Fruit fly (Drosophila melanogaster) whole organism, embryonic: ENCODE data around the gene CG14694.

Experiments used
- Abd-B ChIP-seq: fragments of 200-800 bp; sonication (Bioruptor generic); optimal IDR thresholded peaks from 2 replicates; lab custom pipeline; 2018; ENCODE audit warnings: missing biosample characterization, mild to moderate bottlenecking, missing genetic modification characterization, moderate library complexity
- Aef1 ChIP-seq: fragments of 200-800 bp; sonication (Bioruptor generic); IDR thresholded peaks from 3 replicates; pipeline ENCODE4 v1.3.6; 2022; ENCODE audit warnings: missing biosample characterization, missing genetic modification characterization
- Awh ChIP-seq: fragments of 200-800 bp; sonication (Bioruptor generic); IDR thresholded peaks from 2 replicates; pipeline ENCODE4, ENCODE4 v1.3.6; 2022; ENCODE audit warnings: missing biosample characterization, missing genetic modification characterization
- CG10209 ChIP-seq: fragments of 200-800 bp; sonication (Bioruptor generic); optimal IDR thresholded peaks from 3 replicates; lab custom pipeline; 2017; ENCODE audit warnings: missing biosample characterization, mild to moderate bottlenecking, missing genetic modification characterization, missing genetic modification reagents
- CG11560 ChIP-seq: fragments of 200-800 bp; sonication (Bioruptor generic); IDR thresholded peaks from 3 replicates; pipeline ENCODE4 v1.3.6; 2022; ENCODE audit warnings: missing biosample characterization, missing genetic modification characterization
- CG11695 ChIP-seq: fragments of 200-800 bp; sonication (Bioruptor generic); IDR thresholded peaks from 3 replicates; pipeline ENCODE4 v1.3.6; 2022; ENCODE audit warnings: missing biosample characterization, missing genetic modification characterization
- CG12104 ChIP-seq: fragments of 200-800 bp; sonication (Bioruptor generic); optimal IDR thresholded peaks from 3 replicates; lab custom pipeline; 2016; ENCODE audit warnings: missing biosample characterization, missing genetic modification characterization
- CG12299 ChIP-seq: fragments of 200-800 bp; sonication (Bioruptor generic); optimal IDR thresholded peaks from 2 replicates; lab custom pipeline; 2018; ENCODE audit warnings: missing biosample characterization, mild to moderate bottlenecking, missing genetic modification characterization
- CG1233 ChIP-seq: fragments of 200-800 bp; sonication (Bioruptor generic); optimal IDR thresholded peaks from 4 replicates; lab custom pipeline; 2018; ENCODE audit warnings: missing biosample characterization, mild to moderate bottlenecking, missing genetic modification characterization
- CG15073 ChIP-seq: fragments of 200-800 bp; sonication (Bioruptor generic); optimal IDR thresholded peaks from 2 replicates; lab custom pipeline; 2016; ENCODE audit warnings: missing biosample characterization, missing genetic modification characterization
- CG15601 ChIP-seq: fragments of 200-800 bp; sonication (Bioruptor generic); optimal IDR thresholded peaks from 3 replicates; lab custom pipeline; 2019; ENCODE audit warnings: missing biosample characterization, mild to moderate bottlenecking, missing genetic modification characterization, moderate library complexity
- CG17385 ChIP-seq: fragments of 200-800 bp; sonication (Bioruptor generic); optimal IDR thresholded peaks from 3 replicates; lab custom pipeline; 2018; ENCODE audit warnings: missing biosample characterization, mild to moderate bottlenecking, missing genetic modification characterization
- CG1832 ChIP-seq: fragments of 200-800 bp; sonication (Bioruptor generic); optimal IDR thresholded peaks from 2 replicates; lab custom pipeline; 2017; ENCODE audit warnings: missing biosample characterization, mild to moderate bottlenecking, missing genetic modification characterization, inconsistent platforms
- CG2129 ChIP-seq: fragments of 200-800 bp; sonication (Bioruptor generic); IDR thresholded peaks from 2 replicates; pipeline ENCODE4 v1.3.6; 2022; ENCODE audit warnings: missing biosample characterization, missing genetic modification characterization; ENCODE audit not compliant: partially characterized antibody
- CG4820 ChIP-seq: fragments of 200-800 bp; sonication (Bioruptor generic); optimal IDR thresholded peaks from 3 replicates; lab custom pipeline; 2016; ENCODE audit warnings: missing biosample characterization, missing genetic modification characterization
- CG8478 ChIP-seq: fragments of >200 bp; optimal IDR thresholded peaks from 2 replicates; lab custom pipeline; 2018
- CG9817 ChIP-seq: fragments of 200-800 bp; sonication (Bioruptor generic); optimal IDR thresholded peaks from 2 replicates; lab custom pipeline; 2018; ENCODE audit warnings: missing biosample characterization, mild to moderate bottlenecking, missing genetic modification characterization, moderate library complexity
- CTCF ChIP-seq: fragments of 200-800 bp; sonication (Bioruptor generic); optimal IDR thresholded peaks from 2 replicates; lab custom pipeline; 2017; ENCODE audit warnings: missing biosample characterization, mild to moderate bottlenecking, missing genetic modification characterization, moderate library complexity
- Camta ChIP-seq: fragments of 200-800 bp; sonication (Bioruptor generic); optimal IDR thresholded peaks from 2 replicates; lab custom pipeline; 2016; ENCODE audit warnings: missing biosample characterization, missing genetic modification characterization
- Dfd ChIP-seq, 2 experiments: fragments of >200 bp; optimal IDR thresholded peaks; 2 replicates each; lab custom pipeline; 2017; ENCODE audit warnings: missing biosample characterization in 2 of 2, missing genetic modification characterization in 2 of 2
- Doc2 ChIP-seq: fragments of 200-800 bp; sonication (Bioruptor generic); IDR thresholded peaks from 2 replicates; pipeline ENCODE4 v1.3.6; 2022; ENCODE audit warnings: missing biosample characterization, missing genetic modification characterization
- GATAe ChIP-seq: fragments of 200-800 bp; sonication (Bioruptor generic); conservative IDR thresholded peaks from 2 replicates; pipeline ENCODE4 v1.3.6; 2022; ENCODE audit warnings: missing biosample characterization, missing genetic modification characterization
- HHEX ChIP-seq: fragments of 200-800 bp; sonication (Bioruptor generic); optimal IDR thresholded peaks from 3 replicates; lab custom pipeline; 2017; ENCODE audit warnings: missing biosample characterization, mild to moderate bottlenecking, missing genetic modification characterization, missing genetic modification reagents
- Oli ChIP-seq: fragments of 200-800 bp; sonication (Bioruptor generic); optimal IDR thresholded peaks from 2 replicates; lab custom pipeline; 2018; ENCODE audit warnings: missing biosample characterization, mild to moderate bottlenecking, missing genetic modification characterization, moderate library complexity
- Stat92E ChIP-seq, 3 experiments: fragments of >200 bp in 2 of 3; fragments of 200-800 bp in 1 of 3; sonication (Bioruptor generic) in 1 of 3; optimal IDR thresholded peaks; 2 replicates each; lab custom pipeline; 2017 to 2019; ENCODE audit warnings: missing biosample characterization in 3 of 3, missing genetic modification characterization in 3 of 3, mild to moderate bottlenecking in 1 of 3, moderate library complexity in 1 of 3
- al ChIP-seq: fragments of 200-800 bp; sonication (Bioruptor generic); IDR thresholded peaks from 2 replicates; pipeline ENCODE4 v1.3.6; 2022; ENCODE audit warnings: missing biosample characterization, missing genetic modification characterization
- bab2 ChIP-seq: fragments of 200-800 bp; sonication (Bioruptor generic); optimal IDR thresholded peaks from 2 replicates; lab custom pipeline; 2016; ENCODE audit warnings: missing biosample characterization, missing genetic modification characterization
- cad ChIP-seq: fragments of >200 bp; optimal IDR thresholded peaks from 2 replicates; lab custom pipeline; 2017; ENCODE audit warnings: missing biosample characterization, missing genetic modification characterization
- cas ChIP-seq: fragments of 200-800 bp; sonication (Bioruptor generic); IDR thresholded peaks from 2 replicates; pipeline ENCODE4 v1.3.6; 2022; ENCODE audit warnings: missing biosample characterization, missing genetic modification characterization
- caup ChIP-seq: fragments of 200-800 bp; sonication (Bioruptor generic); optimal IDR thresholded peaks from 3 replicates; lab custom pipeline; 2017; ENCODE audit warnings: missing biosample characterization, mild to moderate bottlenecking, missing genetic modification characterization, moderate library complexity; ENCODE audit not compliant: severe bottlenecking
- corto ChIP-seq: fragments of 200-800 bp; sonication (Bioruptor generic); optimal IDR thresholded peaks from 2 replicates; lab custom pipeline; 2016; ENCODE audit warnings: missing biosample characterization, mild to moderate bottlenecking, missing genetic modification characterization, moderate library complexity
- da ChIP-seq: fragments of 200-800 bp; sonication (Bioruptor generic); optimal IDR thresholded peaks from 2 replicates; lab custom pipeline; 2016; ENCODE audit warnings: missing biosample characterization, missing genetic modification characterization
- fd102C ChIP-seq: fragments of 200-800 bp; sonication (Bioruptor generic); optimal IDR thresholded peaks from 2 replicates; lab custom pipeline; 2018; ENCODE audit warnings: missing biosample characterization, mild to moderate bottlenecking, missing genetic modification characterization, moderate library complexity
- fd64A ChIP-seq: fragments of 200-800 bp; sonication (Bioruptor generic); optimal IDR thresholded peaks from 3 replicates; lab custom pipeline; 2018; ENCODE audit warnings: missing biosample characterization, mild to moderate bottlenecking, missing genetic modification characterization
- ftz-f1 ChIP-seq: fragments of 200-800 bp; sonication (Bioruptor generic); optimal IDR thresholded peaks from 2 replicates; lab custom pipeline; 2016; ENCODE audit warnings: missing biosample characterization, missing genetic modification characterization
- gce ChIP-seq: fragments of 200-800 bp; sonication (Bioruptor generic); IDR thresholded peaks from 3 replicates; pipeline ENCODE4 v1.3.6; 2022; ENCODE audit warnings: missing biosample characterization, missing genetic modification characterization
- ham ChIP-seq: fragments of 200-800 bp; sonication (Bioruptor generic); IDR thresholded peaks from 2 replicates; pipeline ENCODE4 v1.3.6; 2022; ENCODE audit warnings: missing biosample characterization, missing genetic modification characterization
- hth ChIP-seq: fragments of >200 bp; optimal IDR thresholded peaks from 2 replicates; lab custom pipeline; 2017; ENCODE audit warnings: inconsistent platforms
- lbe ChIP-seq: fragments of 200-800 bp; sonication (Bioruptor generic); optimal IDR thresholded peaks from 2 replicates; lab custom pipeline; 2016; ENCODE audit warnings: missing biosample characterization, mild to moderate bottlenecking, missing genetic modification characterization
- lmd ChIP-seq: fragments of 200-800 bp; sonication (Bioruptor generic); IDR thresholded peaks from 2 replicates; pipeline ENCODE4 v1.3.6; 2022; ENCODE audit warnings: missing biosample characterization, missing genetic modification characterization
- lola ChIP-seq, 3 experiments: fragments of >200 bp in 2 of 3; fragments of 200-800 bp in 1 of 3; sonication (Bioruptor generic) in 1 of 3; optimal IDR thresholded peaks; 2 replicates each; lab custom pipeline; 2017 to 2019; ENCODE audit warnings: missing biosample characterization in 3 of 3, missing genetic modification characterization in 3 of 3, mild to moderate bottlenecking in 1 of 3, moderate library complexity in 1 of 3
- repo ChIP-seq: fragments of 200-800 bp; sonication (Bioruptor generic); optimal IDR thresholded peaks from 2 replicates; lab custom pipeline; 2016; ENCODE audit warnings: missing biosample characterization, missing genetic modification characterization
- salm ChIP-seq: fragments of 200-800 bp; sonication (Bioruptor generic); optimal IDR thresholded peaks from 2 replicates; lab custom pipeline; 2018; ENCODE audit warnings: missing biosample characterization, mild to moderate bottlenecking, missing genetic modification characterization
- scrt ChIP-seq: fragments of 200-800 bp; sonication (Bioruptor generic); optimal IDR thresholded peaks from 2 replicates; lab custom pipeline; 2018; ENCODE audit warnings: missing biosample characterization, mild to moderate bottlenecking, missing genetic modification characterization, moderate library complexity
- slp2 ChIP-seq: fragments of 200-800 bp; sonication (Bioruptor generic); optimal IDR thresholded peaks from 2 replicates; lab custom pipeline; 2016; ENCODE audit warnings: missing biosample characterization, missing genetic modification characterization
- stc ChIP-seq: fragments of 200-800 bp; sonication (Bioruptor generic); IDR thresholded peaks from 2 replicates; pipeline ENCODE4 v1.3.6; 2022; ENCODE audit warnings: missing biosample characterization, missing genetic modification characterization
- tio ChIP-seq: fragments of 200-800 bp; sonication (Bioruptor generic); optimal IDR thresholded peaks from 2 replicates; lab custom pipeline; 2017; ENCODE audit warnings: missing biosample characterization, missing genetic modification characterization, inconsistent platforms
- tup ChIP-seq: fragments of 200-800 bp; sonication (Bioruptor generic); optimal IDR thresholded peaks from 2 replicates; lab custom pipeline; 2016; ENCODE audit warnings: missing biosample characterization, mild to moderate bottlenecking, missing genetic modification characterization, moderate library complexity
- vvl ChIP-seq: fragments of 200-800 bp; sonication (Bioruptor generic); IDR thresholded peaks from 2 replicates; pipeline ENCODE4 v1.3.6; 2022; ENCODE audit warnings: missing biosample characterization, missing genetic modification characterization

The CG14694 gene

DNA sequence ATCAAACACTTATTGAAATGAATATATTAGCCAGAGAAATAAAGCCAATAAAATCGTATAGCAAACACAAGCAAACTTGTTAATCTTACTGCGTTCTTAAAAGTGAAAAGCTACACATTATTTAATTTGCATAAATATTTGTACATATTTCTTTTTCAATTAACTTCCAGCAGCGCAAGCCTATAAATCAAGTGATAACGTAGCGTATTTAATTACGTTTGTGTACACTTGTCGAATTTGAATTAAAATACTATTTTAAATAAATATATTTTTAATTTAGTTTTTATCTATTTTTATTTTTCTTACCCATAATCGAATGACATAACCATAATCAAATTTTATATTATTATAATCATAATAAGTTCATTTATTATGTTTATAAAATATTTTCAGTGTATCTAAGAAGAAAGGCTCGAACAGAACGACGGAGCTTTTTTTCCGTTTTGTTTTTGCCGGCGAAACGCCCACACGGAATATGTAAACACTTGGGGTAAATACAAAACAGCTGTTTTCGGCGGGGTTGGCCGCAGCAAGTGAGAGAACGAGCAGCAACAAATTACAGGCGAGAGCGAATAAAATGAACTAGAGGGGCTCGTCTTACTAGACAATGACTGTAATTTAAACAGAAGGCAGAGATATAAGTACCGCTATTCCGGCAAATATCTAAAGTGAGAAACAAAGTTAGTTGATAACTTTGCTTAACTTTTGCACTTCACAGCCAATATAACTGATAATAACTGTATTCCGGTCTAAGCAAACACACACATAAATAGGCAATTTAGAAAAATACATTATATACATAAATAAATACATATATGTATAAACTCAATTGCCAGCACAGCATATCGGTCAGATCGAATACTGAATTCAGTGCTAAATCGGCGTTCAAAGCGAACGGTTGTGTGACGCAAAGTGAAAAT is 16.2 kb upstream of the CG14694 start, which contains the start of gene Sodh2 (continued):
- no peak for TF ChIP-seq CG2129
- peak; percentile 27 for TF ChIP-seq tup (GFP tag; lab: Kevin White, UChicago)
- TF ChIP-seq CG11560 (tag; lab: Robert Waterston, UW): peak; percentile 57; the same call in 2 of the 3 replicates
- peak; percentile 86 for TF ChIP-seq lbe
- no peak for TF ChIP-seq CG1832
- TF ChIP-seq Camta: peak; percentile 29
- no peak for TF ChIP-seq Doc2
- TF ChIP-seq fd64A (GFP tag; lab: Kevin White, UChicago): peak; percentile 48
- TF ChIP-seq fd102C (GFP tag; lab: Kevin White, UChicago): no peak
- TF ChIP-seq CG15601 (tag; lab: Kevin White, UChicago): peak; percentile 59
- peak; percentile 2 for TF ChIP-seq CG12299 (tag; lab: Kevin White, UChicago)
- peak; percentile 91 for TF ChIP-seq caup (GFP tag; lab: Kevin White, UChicago)
- peak; percentile 52 for TF ChIP-seq tio (GFP tag; lab: Kevin White, UChicago)
- peak; percentile 58 for TF ChIP-seq salm
- peak; percentile 84 for TF ChIP-seq HHEX
- TF ChIP-seq CG9817 (tag; lab: Kevin White, UChicago): peak; percentile 79
- peak; percentile 67; the same call in 1 of the 2 replicates for TF ChIP-seq Awh
- peak; percentile 70 for TF ChIP-seq CG11695 (GFP tag; lab: Robert Waterston, UW)
- no peak for TF ChIP-seq ftz-f1 (GFP tag; lab: Kevin White, UChicago)
- peak; percentile 73 for TF ChIP-seq CG10209 (GFP tag; lab: Kevin White, UChicago)
- peak; percentile 27 for TF ChIP-seq CTCF (GFP tag; lab: Kevin White, UChicago)
- TF ChIP-seq al (GFP tag; lab: Robert Waterston, UW): peak; percentile 62
- TF ChIP-seq CG15073: peak; percentile 47
- no peak for TF ChIP-seq CG8478 (lab: Kevin White, UChicago)
- peak; percentile 27 for TF ChIP-seq slp2 (GFP tag; lab: Kevin White, UChicago)
- TF ChIP-seq lola (GFP tag; optimal IDR thresholded peaks at IDR 0.05; lab: Kevin White, UChicago): peak in 1 of 3 experiments; percentile 43
- TF ChIP-seq Dfd (GFP tag; optimal IDR thresholded peaks at IDR 0.05; lab: Kevin White, UChicago): no peak
- TF ChIP-seq da (GFP tag; lab: Kevin White, UChicago): no peak
- peak; percentile 42; the same call in 1 of the 3 replicates for TF ChIP-seq gce
- peak; percentile 77 for TF ChIP-seq CG12104
- TF ChIP-seq CG1233 (GFP tag; lab: Kevin White, UChicago): peak; percentile 83
- TF ChIP-seq cas (GFP tag; lab: Robert Waterston, UW): 0 out of 2 replicates have a peak, but pooled peaks have one; percentile 9
- peak; percentile 90 for TF ChIP-seq scrt (GFP tag; lab: Kevin White, UChicago)
- no peak for TF ChIP-seq CG4820 (GFP tag; lab: Kevin White, UChicago)
- peak; percentile 71 for TF ChIP-seq CG17385 (GFP tag; lab: Kevin White, UChicago)
- TF ChIP-seq stc (GFP tag; lab: Robert Waterston, UW): peak; percentile 42; the same call in 1 of the 2 replicates
- peak; percentile 34; the same call in 1 of the 2 replicates for TF ChIP-seq ham
- TF ChIP-seq bab2: peak; percentile 22
- TF ChIP-seq vvl (GFP tag; lab: Robert Waterston, UW): peak; percentile 79
- TF ChIP-seq Aef1 (GFP tag; lab: Robert Waterston, UW): peak; percentile 68
- TF ChIP-seq Abd-B (GFP tag; lab: Kevin White, UChicago): peak; percentile 18
- TF ChIP-seq repo (GFP tag; lab: Kevin White, UChicago): no peak
- TF ChIP-seq GATAe: no peak
- TF ChIP-seq corto (GFP tag; lab: Kevin White, UChicago): peak; percentile 50
- peak; percentile 45 for TF ChIP-seq Oli (tag; lab: Kevin White, UChicago)
- TF ChIP-seq cad (GFP tag; lab: Kevin White, UChicago): no peak
- TF ChIP-seq hth (lab: Kevin White, UChicago): no peak
- TF ChIP-seq Stat92E (GFP tag; optimal IDR thresholded peaks at IDR 0.05; lab: Kevin White, UChicago): no peak
- TF ChIP-seq lmd: peak; percentile 83
